Worm (Caenorhabditis elegans) whole organism, mixed stage, embryonic: ENCODE measurements around the gene ZK867.2.

Source experiments
- M03D4.4 ChIP-seq: sonication (generic microtip); optimal IDR thresholded peaks from 2 replicates; lab custom pipeline; 2017; ENCODE audit warnings: mild to moderate bottlenecking, missing genetic modification characterization, missing compliant biosample characterization
- bed-3 ChIP-seq: fragments of 200-800 bp; sonication (Bioruptor generic); optimal IDR thresholded peaks from 3 replicates; lab custom pipeline; 2018; ENCODE audit warnings: mild to moderate bottlenecking, missing genetic modification characterization, moderate library complexity, missing compliant biosample characterization
- blmp-1 ChIP-seq: fragments of 150-350 bp; optimal IDR thresholded peaks from 2 replicates; lab custom pipeline; 2014; ENCODE audit warnings: missing biosample characterization, missing genetic modification characterization
- ceh-39 ChIP-seq: fragments of 150-350 bp; optimal IDR thresholded peaks from 2 replicates; lab custom pipeline; 2014; ENCODE audit warnings: missing biosample characterization, missing genetic modification characterization
- ceh-43 ChIP-seq: fragments of 200-800 bp; sonication (Bioruptor generic); optimal IDR thresholded peaks from 2 replicates; lab custom pipeline; 2018; ENCODE audit warnings: mild to moderate bottlenecking, missing genetic modification characterization, moderate library complexity, missing compliant biosample characterization
- ceh-83 ChIP-seq: fragments of 200-800 bp; sonication (Bioruptor generic); optimal IDR thresholded peaks from 2 replicates; lab custom pipeline; 2018; ENCODE audit warnings: mild to moderate bottlenecking, missing genetic modification characterization, missing compliant biosample characterization
- ces-1 ChIP-seq: fragments of 150-350 bp; optimal IDR thresholded peaks from 2 replicates; lab custom pipeline; 2014; ENCODE audit warnings: missing biosample characterization, missing genetic modification reagents, missing genetic modification characterization
- cnd-1 ChIP-seq: fragments of 200-800 bp; sonication (Bioruptor generic); optimal IDR thresholded peaks from 2 replicates; lab custom pipeline; 2018; ENCODE audit warnings: mild to moderate bottlenecking, missing genetic modification characterization, missing compliant biosample characterization
- elt-1 ChIP-seq: sonication (generic microtip); optimal IDR thresholded peaks from 2 replicates; lab custom pipeline; 2017; ENCODE audit warnings: missing genetic modification characterization, mild to moderate bottlenecking, missing compliant biosample characterization, antibody characterized with exemption, moderate library complexity, borderline replicate concordance; ENCODE audit not compliant: insufficient read depth
- elt-3 ChIP-seq: fragments of 150-350 bp; optimal IDR thresholded peaks from 2 replicates; lab custom pipeline; 2014; ENCODE audit warnings: missing biosample characterization, missing genetic modification characterization
- flh-1 ChIP-seq: fragments of 200-800 bp; sonication (Bioruptor generic); optimal IDR thresholded peaks from 2 replicates; lab custom pipeline; 2018; ENCODE audit warnings: mild to moderate bottlenecking, missing genetic modification characterization, moderate library complexity, missing compliant biosample characterization
- ham-2 ChIP-seq: fragments of 200-800 bp; sonication (Bioruptor generic); optimal IDR thresholded peaks from 2 replicates; lab custom pipeline; 2018; ENCODE audit warnings: mild to moderate bottlenecking, missing genetic modification characterization, missing compliant biosample characterization
- hlh-1 ChIP-seq: fragments of 150-350 bp; optimal IDR thresholded peaks from 2 replicates; lab custom pipeline; 2014; ENCODE audit warnings: missing biosample characterization, missing genetic modification reagents, missing genetic modification characterization
- lin-13 ChIP-seq: fragments of 150-350 bp; optimal IDR thresholded peaks from 2 replicates; lab custom pipeline; 2014; ENCODE audit warnings: missing biosample characterization, missing genetic modification characterization
- lin-32 ChIP-seq: fragments of 200-800 bp; sonication (Bioruptor generic); optimal IDR thresholded peaks from 2 replicates; lab custom pipeline; 2018; ENCODE audit warnings: mild to moderate bottlenecking, missing genetic modification characterization, missing compliant biosample characterization
- lsy-2 ChIP-seq: fragments of 150-350 bp; optimal IDR thresholded peaks from 2 replicates; lab custom pipeline; 2014; ENCODE audit warnings: missing biosample characterization, missing genetic modification characterization
- mep-1 ChIP-seq: fragments of 150-350 bp; optimal IDR thresholded peaks from 2 replicates; lab custom pipeline; 2017; ENCODE audit warnings: missing biosample characterization, missing genetic modification reagents, missing genetic modification characterization, inconsistent platforms
- mls-2 ChIP-seq: sonication (generic microtip); optimal IDR thresholded peaks from 2 replicates; lab custom pipeline; 2016; ENCODE audit warnings: mild to moderate bottlenecking, missing genetic modification characterization, moderate library complexity, missing compliant biosample characterization
- nhr-12 ChIP-seq: fragments of 150-350 bp; optimal IDR thresholded peaks from 2 replicates; lab custom pipeline; 2014; ENCODE audit warnings: missing biosample characterization, missing genetic modification characterization
- nhr-237 ChIP-seq: fragments of 150-350 bp; optimal IDR thresholded peaks from 2 replicates; lab custom pipeline; 2014; ENCODE audit warnings: missing biosample characterization, missing genetic modification characterization
- nhr-28 ChIP-seq: fragments of 150-350 bp; optimal IDR thresholded peaks from 2 replicates; lab custom pipeline; 2014; ENCODE audit warnings: missing biosample characterization, missing genetic modification characterization
- nhr-76 ChIP-seq: sonication (generic microtip); optimal IDR thresholded peaks from 2 replicates; lab custom pipeline; 2017; ENCODE audit warnings: missing biosample characterization, missing genetic modification characterization
- pha-4 ChIP-seq: fragments of 150-350 bp; optimal IDR thresholded peaks from 2 replicates; lab custom pipeline; 2018; ENCODE audit warnings: missing biosample characterization, missing genetic modification reagents, missing genetic modification characterization
- snpc-4 ChIP-seq: fragments of 150-350 bp; optimal IDR thresholded peaks from 2 replicates; lab custom pipeline; 2014; ENCODE audit warnings: missing biosample characterization, missing genetic modification characterization
- sptf-1 ChIP-seq: sonication (generic microtip); optimal IDR thresholded peaks from 2 replicates; lab custom pipeline; 2017; ENCODE audit warnings: mild to moderate bottlenecking, missing genetic modification characterization, moderate library complexity, missing compliant biosample characterization
- tbx-8 ChIP-seq: fragments of 200-800 bp; sonication (Bioruptor generic); optimal IDR thresholded peaks from 2 replicates; lab custom pipeline; 2018; ENCODE audit warnings: mild to moderate bottlenecking, missing genetic modification characterization, moderate library complexity, missing compliant biosample characterization
- unc-120 ChIP-seq: sonication (generic microtip); optimal IDR thresholded peaks from 2 replicates; lab custom pipeline; 2017; ENCODE audit warnings: missing genetic modification characterization, missing compliant biosample characterization; ENCODE audit not compliant: poor library complexity, severe bottlenecking
- unc-39 ChIP-seq: fragments of 150-350 bp; optimal IDR thresholded peaks from 2 replicates; lab custom pipeline; 2014; ENCODE audit warnings: missing biosample characterization, missing genetic modification characterization
- unc-62 ChIP-seq: fragments of 150-350 bp; optimal IDR thresholded peaks from 2 replicates; lab custom pipeline; 2014; ENCODE audit warnings: missing biosample characterization, missing genetic modification reagents, missing genetic modification characterization
- zip-8 ChIP-seq: fragments of 150-350 bp; optimal IDR thresholded peaks from 2 replicates; lab custom pipeline; 2014; ENCODE audit warnings: missing biosample characterization, missing genetic modification characterization
- ztf-11 ChIP-seq: fragments of 150-350 bp; optimal IDR thresholded peaks from 2 replicates; lab custom pipeline; 2014; ENCODE audit warnings: missing biosample characterization, missing genetic modification characterization

The ZK867.2 gene

ce11 chrX:7236717-7237116 is 30.2 kb downstream of the ZK867.2 start:
- TF ChIP-seq blmp-1 (tag; lab: Kevin White, UChicago) (no peak), flh-1 (no peak), hlh-1 (tag; lab: Kevin White, UChicago) (peak; percentile 93), ztf-11 (tag; lab: Kevin White, UChicago) (no peak), unc-120 (tag; lab: Kevin White, UChicago) (peak; percentile 87), nhr-76 (tag; lab: Kevin White, UChicago) (no peak), unc-39 (tag; lab: Kevin White, UChicago) (no peak), mls-2 (tag; lab: Kevin White, UChicago) (no peak), M03D4.4 (tag; lab: Kevin White, UChicago) (no peak), lsy-2 (tag; lab: Kevin White, UChicago) (no peak), ceh-43 (no peak), unc-62 (GFP tag; lab: Kevin White, UChicago) (peak; percentile 50), lin-32 (peak; percentile 24), ceh-83 (GFP tag; lab: Kevin White, UChicago) (no peak), tbx-8 (GFP tag; lab: Kevin White, UChicago) (no peak), nhr-28 (tag; lab: Kevin White, UChicago) (no peak), ces-1 (GFP tag; lab: Kevin White, UChicago) (no peak), elt-3 (tag; lab: Kevin White, UChicago) (no peak), pha-4 (no peak), snpc-4 (tag; lab: Kevin White, UChicago) (no peak), cnd-1 (peak; percentile 90), ceh-39 (tag; lab: Kevin White, UChicago) (no peak), lin-13 (tag; lab: Kevin White, UChicago) (no peak)

- TF ChIP-seq ceh-39 (tag; lab: Kevin White, UChicago) (no peak), unc-62 (GFP tag; lab: Kevin White, UChicago) (no peak)
These were observed 32.0 kb downstream of the ZK867.2 start, which contains the start of gene F46H5.3 for ce11 chrX:7238562-7238961. TSS of gene F46H5.3 (minus strand) at chrX:7238662.

- TF ChIP-seq blmp-1 (tag; lab: Kevin White, UChicago) (no peak), ceh-43 (no peak), ham-2 (GFP tag; lab: Kevin White, UChicago) (no peak), cnd-1 (no peak), zip-8 (tag; lab: Kevin White, UChicago) (no peak)
These were observed 35.6 kb downstream of the ZK867.2 start for ce11 chrX:7242119-7242518.

ce11 chrX:7242878-7243277 is 36.4 kb downstream of the ZK867.2 start, which contains the start of gene F46H5.7:
TSS of gene F46H5.7 (minus strand) at chrX:7242983.
- TF ChIP-seq blmp-1 (tag; lab: Kevin White, UChicago) (no peak), ceh-43 (no peak), ceh-83 (GFP tag; lab: Kevin White, UChicago) (peak; percentile 37)

- TF ChIP-seq sptf-1 (tag; lab: Kevin White, UChicago) (no peak), blmp-1 (tag; lab: Kevin White, UChicago) (no peak), zip-8 (tag; lab: Kevin White, UChicago) (no peak), unc-39 (tag; lab: Kevin White, UChicago) (no peak), mep-1 (no peak), snpc-4 (tag; lab: Kevin White, UChicago) (no peak), elt-1 (tag; lab: Kevin White, UChicago) (no peak), nhr-12 (tag; lab: Kevin White, UChicago) (no peak), hlh-1 (tag; lab: Kevin White, UChicago) (no peak), lin-32 (no peak), mls-2 (tag; lab: Kevin White, UChicago) (no peak), ces-1 (GFP tag; lab: Kevin White, UChicago) (no peak), nhr-28 (tag; lab: Kevin White, UChicago) (no peak), ceh-39 (tag; lab: Kevin White, UChicago) (no peak), bed-3 (no peak), ceh-83 (GFP tag; lab: Kevin White, UChicago) (no peak), nhr-237 (no peak), unc-62 (GFP tag; lab: Kevin White, UChicago) (no peak), lsy-2 (tag; lab: Kevin White, UChicago) (no peak)
These were observed 38.2 kb downstream of the ZK867.2 start for ce11 chrX:7244756-7245155.
